Worm (Caenorhabditis elegans): ENCODE data around the gene B0303.4.

DNA sequence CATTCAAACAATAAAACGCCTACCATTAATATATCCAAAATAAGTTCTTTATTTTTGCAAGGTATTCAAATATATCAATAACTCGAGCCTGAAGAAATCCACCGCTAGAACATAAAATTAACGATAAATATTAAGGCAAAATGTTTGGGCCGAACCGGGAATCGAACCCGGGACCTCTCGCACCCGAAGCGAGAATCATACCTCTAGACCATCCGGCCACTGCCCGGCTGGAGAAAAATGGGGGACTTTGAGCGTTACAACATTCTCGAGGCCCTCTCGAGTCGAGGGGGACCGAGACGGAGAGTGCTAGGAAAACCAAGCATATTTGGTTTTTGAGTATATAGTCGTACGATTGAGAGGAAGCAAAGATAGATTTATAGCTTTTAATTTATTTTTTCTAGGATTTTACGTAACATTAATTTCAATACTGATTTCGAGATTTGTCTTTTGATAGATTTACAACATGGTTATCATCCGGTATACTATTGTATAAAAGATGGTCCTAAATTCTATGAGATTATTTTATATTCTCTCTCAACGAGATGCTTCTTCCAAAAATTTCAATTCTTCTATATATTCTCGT lies 39.3 kb upstream of the B0303.4 start, which contains the start of gene flp-23:
- TF ChIP-seq lin-13 (tag; optimal IDR thresholded peaks at IDR 0.05): no peak
- TF ChIP-seq ham-2 (GFP tag; optimal IDR thresholded peaks at IDR 0.05): peak; percentile 34
- TF ChIP-seq unc-39 (tag; optimal IDR thresholded peaks at IDR 0.05): no peak
- no peak for TF ChIP-seq ztf-11 (tag; optimal IDR thresholded peaks at IDR 0.05)
- TF ChIP-seq lsy-2 (tag; optimal IDR thresholded peaks at IDR 0.05): no peak
- TF ChIP-seq mep-1 (tag; optimal IDR thresholded peaks at IDR 0.05): peak; percentile 12
- no peak for TF ChIP-seq nhr-76 (tag; optimal IDR thresholded peaks at IDR 0.05)
- TF ChIP-seq unc-62 (GFP tag; optimal IDR thresholded peaks at IDR 0.05): no peak
- TF ChIP-seq ces-1 (GFP tag; optimal IDR thresholded peaks at IDR 0.05): peak; percentile 6
- no peak for TF ChIP-seq snpc-4 (tag; optimal IDR thresholded peaks at IDR 0.05)
- TF ChIP-seq nhr-12 (tag; optimal IDR thresholded peaks at IDR 0.05): no peak
- TF ChIP-seq blmp-1 (tag; optimal IDR thresholded peaks at IDR 0.05): peak; percentile 22

Measured in whole organism, mixed stage, embryonic.